Worm (Caenorhabditis elegans) whole organism, late embryonic: ENCODE measurements around the gene T25B2.3.

Experiments used
- C38D4.7 ChIP-seq: fragments of 200-800 bp; sonication (Bioruptor generic); optimal IDR thresholded peaks from 2 replicates; lab custom pipeline; 2018; ENCODE audit warnings: mild to moderate bottlenecking, missing genetic modification characterization, moderate library complexity, missing compliant biosample characterization
- K02D7.2 ChIP-seq: sonication (generic microtip); optimal IDR thresholded peaks from 2 replicates; lab custom pipeline; 2017; ENCODE audit warnings: mild to moderate bottlenecking, missing genetic modification characterization, missing compliant biosample characterization
- T23F11.4 ChIP-seq: fragments of 200-800 bp; sonication (Bioruptor generic); optimal IDR thresholded peaks from 2 replicates; lab custom pipeline; 2018; ENCODE audit warnings: mild to moderate bottlenecking, missing genetic modification characterization, missing compliant biosample characterization
- ceh-14 ChIP-seq: sonication (generic microtip); optimal IDR thresholded peaks from 2 replicates; lab custom pipeline; 2016; ENCODE audit warnings: missing genotype, missing genetic modification characterization, missing compliant biosample characterization
- ceh-19 ChIP-seq: fragments of 200-800 bp; sonication (Bioruptor generic); optimal IDR thresholded peaks from 2 replicates; lab custom pipeline; 2018; ENCODE audit warnings: mild to moderate bottlenecking, missing genetic modification characterization, missing compliant biosample characterization
- ceh-30 ChIP-seq: fragments of 150-350 bp; optimal IDR thresholded peaks from 2 replicates; lab custom pipeline; 2014; ENCODE audit warnings: missing biosample characterization, missing genetic modification characterization
- ceh-31 ChIP-seq: sonication (generic microtip); optimal IDR thresholded peaks from 2 replicates; lab custom pipeline; 2016; ENCODE audit warnings: missing genetic modification characterization, missing compliant biosample characterization
- dmd-4 ChIP-seq: sonication (generic microtip); optimal IDR thresholded peaks from 2 replicates; lab custom pipeline; 2016; ENCODE audit warnings: borderline replicate concordance, missing genetic modification characterization, missing compliant biosample characterization
- dve-1 ChIP-seq: sonication (generic microtip); optimal IDR thresholded peaks from 2 replicates; lab custom pipeline; 2017; ENCODE audit warnings: antibody characterized with exemption, mild to moderate bottlenecking, missing genetic modification characterization, missing compliant biosample characterization
- elt-2 ChIP-seq: sonication (generic microtip); optimal IDR thresholded peaks from 2 replicates; lab custom pipeline; 2016; ENCODE audit warnings: missing genetic modification reagents, missing genetic modification characterization, missing compliant biosample characterization
- elt-4 ChIP-seq: sonication (generic microtip); optimal IDR thresholded peaks from 2 replicates; lab custom pipeline; 2016; ENCODE audit warnings: missing genetic modification characterization, missing compliant biosample characterization
- fax-1 ChIP-seq: sonication (generic microtip); optimal IDR thresholded peaks from 2 replicates; lab custom pipeline; 2016; ENCODE audit warnings: missing genotype, missing genetic modification characterization, missing compliant biosample characterization
- fkh-6 ChIP-seq: sonication (generic microtip); optimal IDR thresholded peaks from 2 replicates; lab custom pipeline; 2016; ENCODE audit warnings: missing genetic modification characterization, missing compliant biosample characterization
- gmeb-2 ChIP-seq: sonication (generic microtip); optimal IDR thresholded peaks from 2 replicates; lab custom pipeline; 2016; ENCODE audit warnings: missing genetic modification characterization, inconsistent platforms, missing compliant biosample characterization
- hlh-15 ChIP-seq: sonication (generic microtip); optimal IDR thresholded peaks from 2 replicates; lab custom pipeline; 2016; ENCODE audit warnings: missing genetic modification characterization, missing compliant biosample characterization
- hlh-6 ChIP-seq: sonication (generic microtip); optimal IDR thresholded peaks from 2 replicates; lab custom pipeline; 2016; ENCODE audit warnings: missing genotype, missing genetic modification characterization, missing compliant biosample characterization
- hlh-8 ChIP-seq: sonication (generic microtip); optimal IDR thresholded peaks from 2 replicates; lab custom pipeline; 2016; ENCODE audit warnings: missing genotype, missing genetic modification characterization, missing compliant biosample characterization
- lin-11 ChIP-seq: fragments of 200-800 bp; sonication (Bioruptor generic); optimal IDR thresholded peaks from 2 replicates; lab custom pipeline; 2018; ENCODE audit warnings: mild to moderate bottlenecking, missing genetic modification characterization, missing compliant biosample characterization
- nfya-1 ChIP-seq: sonication (generic microtip); optimal IDR thresholded peaks from 2 replicates; lab custom pipeline; 2017; ENCODE audit warnings: missing genetic modification characterization, mild to moderate bottlenecking, missing compliant biosample characterization, antibody characterized with exemption, moderate library complexity
- nhr-11 ChIP-seq: fragments of 150-350 bp; optimal IDR thresholded peaks from 2 replicates; lab custom pipeline; 2014; ENCODE audit warnings: missing biosample characterization, missing genetic modification characterization
- pha-2 ChIP-seq: sonication (generic microtip); optimal IDR thresholded peaks from 2 replicates; lab custom pipeline; 2017; ENCODE audit warnings: mild to moderate bottlenecking, missing genetic modification characterization, missing compliant biosample characterization
- ref-2 ChIP-seq: sonication (generic microtip); optimal IDR thresholded peaks from 2 replicates; lab custom pipeline; 2016; ENCODE audit warnings: missing genetic modification characterization, missing compliant biosample characterization
- rnt-1 ChIP-seq: sonication (generic microtip); optimal IDR thresholded peaks from 2 replicates; lab custom pipeline; 2016; ENCODE audit warnings: missing genetic modification characterization, missing compliant biosample characterization
- sdc-2 ChIP-seq: sonication (generic microtip); optimal IDR thresholded peaks from 2 replicates; lab custom pipeline; 2016; ENCODE audit warnings: missing genotype, missing genetic modification characterization, missing compliant biosample characterization
- sox-2 ChIP-seq: fragments of 200-800 bp; sonication (Bioruptor generic); IDR thresholded peaks from 2 replicates; pipeline ENCODE4 v1.3.6; 2022; ENCODE audit warnings: missing genetic modification reagents, missing genetic modification characterization, missing compliant biosample characterization
- syd-9 ChIP-seq: sonication (generic microtip); optimal IDR thresholded peaks from 2 replicates; lab custom pipeline; 2016; ENCODE audit warnings: mild to moderate bottlenecking, missing genetic modification characterization, moderate library complexity, missing compliant biosample characterization
- tbx-2 ChIP-seq: sonication (generic microtip); optimal IDR thresholded peaks from 2 replicates; lab custom pipeline; 2016; ENCODE audit warnings: missing genetic modification characterization, missing compliant biosample characterization
- unc-3 ChIP-seq, 2 experiments: fragments of 200-800 bp in 1 of 2; sonication (Bioruptor generic) in 1 of 2; sonication (generic microtip) in 1 of 2; conservative IDR thresholded peaks in 1 of 2; optimal IDR thresholded peaks in 1 of 2; 2 replicates each; pipeline versions ENCODE4 v1.3.6 to Lab custom; 2016 to 2022; ENCODE audit warnings: missing compliant biosample characterization in 2 of 2, missing genetic modification characterization in 2 of 2, missing genetic modification reagents in 1 of 2
- unc-42 ChIP-seq: sonication (generic microtip); optimal IDR thresholded peaks from 2 replicates; lab custom pipeline; 2016; ENCODE audit warnings: missing genotype, missing genetic modification characterization, missing compliant biosample characterization
- unc-55 ChIP-seq: sonication (generic microtip); optimal IDR thresholded peaks from 2 replicates; lab custom pipeline; 2017; ENCODE audit warnings: missing biosample characterization, missing genetic modification reagents, missing genetic modification characterization
- zip-5 ChIP-seq: sonication (generic microtip); optimal IDR thresholded peaks from 2 replicates; lab custom pipeline; 2016; ENCODE audit warnings: missing genetic modification characterization, missing compliant biosample characterization

The T25B2.3 gene

ce11 chrX:6150449-6150848 is 25.5 kb upstream of the T25B2.3 start, which contains the start of gene tag-275:
Gene tag-275 (minus strand): TSS chrX:6150549.
- TF ChIP-seq fkh-6 = no peak

ce11 chrX:6150949-6151519 is 24.9 kb upstream of the T25B2.3 start:
- peak; percentile 37 for TF ChIP-seq unc-55 (GFP tag; lab: Kevin White, UChicago)
- peak; percentile 58 for TF ChIP-seq ceh-31 (tag; lab: Kevin White, UChicago)
- peak; percentile 15 for TF ChIP-seq nfya-1 (tag; lab: Kevin White, UChicago)
- TF ChIP-seq rnt-1 (tag; lab: Kevin White, UChicago) = peak; percentile 41
- no peak for TF ChIP-seq fax-1 (tag; lab: Kevin White, UChicago)
- TF ChIP-seq unc-3 (GFP tag; conservative IDR thresholded peaks at IDR 0.05; lab: Robert Waterston, UW) = no peak
- TF ChIP-seq unc-3 (tag; optimal IDR thresholded peaks at IDR 0.05; lab: Kevin White, UChicago) = no peak
- peak; percentile 47 for TF ChIP-seq tbx-2 (tag; lab: Kevin White, UChicago)
- TF ChIP-seq ref-2 = peak; percentile 43
- TF ChIP-seq ceh-19 (GFP tag; lab: Kevin White, UChicago) = peak; percentile 30
- TF ChIP-seq hlh-6 (tag; lab: Kevin White, UChicago) = peak; percentile 62
- TF ChIP-seq ceh-30 = no peak
- peak; percentile 21 for TF ChIP-seq C38D4.7 (GFP tag; lab: Kevin White, UChicago)
- peak; percentile 4 for TF ChIP-seq sdc-2
- TF ChIP-seq hlh-8 (tag; lab: Kevin White, UChicago) = peak; percentile 72
- no peak for TF ChIP-seq dve-1 (tag; lab: Kevin White, UChicago)

DNA sequence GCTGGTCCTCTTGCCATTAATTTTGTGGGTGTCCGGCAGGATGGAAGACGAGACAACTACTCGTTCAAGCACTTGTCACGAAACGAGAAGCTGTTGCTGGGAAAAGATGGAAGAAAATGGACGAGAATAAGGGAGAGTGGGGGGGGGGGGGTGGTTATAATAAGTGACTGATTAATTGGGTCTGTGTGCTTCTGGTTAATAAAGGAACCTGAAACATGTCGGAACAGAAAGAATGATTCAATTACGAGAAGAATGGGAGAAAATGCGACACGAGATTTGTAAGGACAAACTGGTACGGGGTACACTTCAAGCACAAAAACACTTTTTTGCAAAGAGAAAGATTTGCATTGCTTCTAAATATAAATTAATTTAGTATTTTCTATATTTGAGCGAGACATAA is 20.5 kb upstream of the T25B2.3 start:
- TF ChIP-seq elt-4 (tag; lab: Kevin White, UChicago) (no peak), unc-42 (tag; lab: Kevin White, UChicago) (peak; percentile 83)

ce11 chrX:6157411-6157916 is 18.5 kb upstream of the T25B2.3 start:
- TF ChIP-seq dve-1 (tag; lab: Kevin White, UChicago) (no peak), syd-9 (tag; lab: Kevin White, UChicago) (no peak), gmeb-2 (tag; lab: Kevin White, UChicago) (no peak), elt-2 (tag; lab: Kevin White, UChicago) (peak; percentile 50), tbx-2 (tag; lab: Kevin White, UChicago) (no peak)

- TF ChIP-seq unc-42 (tag; lab: Kevin White, UChicago) = no peak
- TF ChIP-seq pha-2 (tag; lab: Kevin White, UChicago) = no peak
- TF ChIP-seq zip-5 (tag; lab: Kevin White, UChicago) = no peak
- no peak for TF ChIP-seq lin-11 (tag; lab: Kevin White, UChicago)
- no peak for TF ChIP-seq syd-9 (tag; lab: Kevin White, UChicago)
- TF ChIP-seq hlh-15 (tag; lab: Kevin White, UChicago) = no peak
- TF ChIP-seq ceh-14 (tag; lab: Kevin White, UChicago) = no peak
- TF ChIP-seq rnt-1 (tag; lab: Kevin White, UChicago) = no peak
- TF ChIP-seq sox-2 (GFP tag; lab: Robert Waterston, UW) = no peak
- TF ChIP-seq fkh-6 = no peak
- no peak for TF ChIP-seq T23F11.4
- no peak for TF ChIP-seq dmd-4
- no peak for TF ChIP-seq K02D7.2 (tag; lab: Kevin White, UChicago)
- TF ChIP-seq nhr-11 (tag; lab: Kevin White, UChicago) = no peak
These were observed 16.4 kb upstream of the T25B2.3 start for ce11 chrX:6159562-6159961.
